Fruit fly (Drosophila melanogaster): ENCODE measurements around the gene CG16758.

- TF ChIP-seq h (GFP tag; optimal IDR thresholded peaks at IDR 0.05): peak; percentile 48
- no peak for TF ChIP-seq Rel (GFP tag; optimal IDR thresholded peaks at IDR 0.05)
- TF ChIP-seq Rel (tag; optimal IDR thresholded peaks at IDR 0.05): no peak
- TF ChIP-seq ey (GFP tag; optimal IDR thresholded peaks at IDR 0.05): peak; percentile 15
- TF ChIP-seq Myc (optimal IDR thresholded peaks at IDR 0.05): no peak
- no peak for TF ChIP-seq dmrt93B (GFP tag; optimal IDR thresholded peaks at IDR 0.05)
- TF ChIP-seq Dfd (GFP tag; optimal IDR thresholded peaks at IDR 0.05): no peak
- no peak for TF ChIP-seq lola (GFP tag; optimal IDR thresholded peaks at IDR 0.05)
- TF ChIP-seq Hr78 (GFP tag; optimal IDR thresholded peaks at IDR 0.05): no peak
- TF ChIP-seq dl (GFP tag; optimal IDR thresholded peaks at IDR 0.05; ENCODE audit: insufficient read depth in 1 of 2, partially characterized antibody in 2 of 2): no peak
- TF ChIP-seq jim (GFP tag; optimal IDR thresholded peaks at IDR 0.05): no peak
- TF ChIP-seq Hnf4 (GFP tag; optimal IDR thresholded peaks at IDR 0.05): no peak
- no peak for TF ChIP-seq pan (optimal IDR thresholded peaks at IDR 0.05)
These were observed 32.5 kb downstream of the CG16758 start for dm6 chr3L:2470735-2471395.

Data from whole organism, wandering third instar larva.